Worm (Caenorhabditis elegans): Measurements from ENCODE around the gene col-20.
"Not testable (repeated sequence)": the region's sequence is repeated elsewhere in the genome, so short reads cannot be mapped to it uniquely, and the experiment has no call there.

DNA sequence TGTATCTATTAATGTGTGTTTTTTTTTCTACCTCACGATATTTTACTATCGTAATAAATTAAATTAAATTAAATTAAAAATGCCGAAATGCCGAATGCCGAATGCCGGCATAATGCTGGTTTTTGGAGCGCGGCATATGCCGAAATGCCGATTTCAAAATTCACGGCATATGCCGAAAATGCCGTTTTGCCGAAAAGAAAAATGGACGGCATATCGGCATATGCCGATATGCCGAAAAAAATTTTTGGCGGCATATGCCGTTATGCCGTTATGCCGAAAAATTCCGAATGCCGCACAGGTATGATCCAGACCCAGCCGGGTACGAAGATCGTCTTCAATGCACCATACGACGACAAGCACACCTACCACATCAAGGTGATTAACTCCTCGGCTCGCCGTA, 27.9 kb upstream of the col-20 start, which contains the start of gene msp-32:
- TF ChIP-seq pat-9 (tag; optimal IDR thresholded peaks at IDR 0.05); rnt-1 (tag; optimal IDR thresholded peaks at IDR 0.05); dmd-4 (tag; optimal IDR thresholded peaks at IDR 0.05; ENCODE audit: borderline replicate concordance); pha-4 (tag; optimal IDR thresholded peaks at IDR 0.05); elt-2 (tag; optimal IDR thresholded peaks at IDR 0.05); mec-3 (tag; optimal IDR thresholded peaks at IDR 0.05; ENCODE audit: borderline replicate concordance); elt-4 (tag; optimal IDR thresholded peaks at IDR 0.05); ceh-30 (tag; optimal IDR thresholded peaks at IDR 0.05); ceh-22 (tag; optimal IDR thresholded peaks at IDR 0.05): not testable (repeated sequence)

All from whole organism, late embryonic.